Worm (Caenorhabditis elegans): ENCODE results near the gene H03G16.7.

DNA sequence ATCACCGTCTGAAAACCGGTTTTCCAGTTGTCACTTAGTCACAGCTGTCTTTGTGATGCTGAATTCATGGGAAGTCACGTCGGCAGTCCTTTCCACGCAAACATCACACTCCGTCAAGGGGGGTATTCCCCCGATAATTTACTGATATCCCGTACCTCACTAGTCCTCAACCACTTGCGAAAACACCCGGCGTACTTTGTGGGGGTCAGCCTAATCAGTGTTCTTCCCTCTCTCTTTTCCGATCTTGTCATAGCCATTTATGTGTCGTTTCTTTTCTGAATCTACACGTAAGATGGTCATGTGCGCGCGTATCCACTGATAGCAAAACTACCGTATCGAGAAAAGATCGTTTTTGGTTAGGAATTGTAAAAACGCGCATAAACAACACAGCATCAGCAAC, 23.6 kb upstream of the H03G16.7 start:
- no peak for TF ChIP-seq him-1 (tag; optimal IDR thresholded peaks at IDR 0.05)
- no peak for TF ChIP-seq W03F9.2 (tag; optimal IDR thresholded peaks at IDR 0.05)

Data from whole organism, L4/young adult.